Worm (Caenorhabditis elegans): ENCODE data around the gene nhr-38.

DNA sequence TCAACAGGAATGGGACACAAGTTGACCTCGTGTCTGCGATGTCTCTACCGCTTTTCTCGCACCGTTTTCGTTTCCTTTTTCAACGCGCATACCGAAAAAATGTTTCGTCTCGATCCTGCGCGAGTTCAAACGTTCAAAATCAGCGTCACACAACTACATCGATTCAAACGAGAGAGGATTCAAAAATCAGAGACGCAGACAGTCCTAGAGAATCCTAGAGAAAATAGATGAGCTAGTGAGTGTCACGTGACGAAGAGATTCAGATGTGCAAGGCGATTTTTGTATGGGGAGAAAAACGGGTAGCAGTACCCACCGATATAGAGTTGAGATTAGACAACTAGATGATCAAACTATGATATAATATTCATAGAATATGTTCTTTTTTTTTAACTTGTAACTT is 40.0 kb upstream of the nhr-38 start:
- TF ChIP-seq hmbx-1 (tag; optimal IDR thresholded peaks at IDR 0.05) (no peak), hnd-1 (tag; optimal IDR thresholded peaks at IDR 0.05) (no peak), B0310.2 (tag; optimal IDR thresholded peaks at IDR 0.05) (no peak), ama-1 (optimal IDR thresholded peaks at IDR 0.05) (no peak), hmg-4 (GFP tag; optimal IDR thresholded peaks at IDR 0.05) (no peak), ceh-13 (GFP tag; optimal IDR thresholded peaks at IDR 0.05) (no peak), pes-1 (GFP tag; IDR thresholded peaks at IDR 0.05) (no peak), ceh-36 (tag; optimal IDR thresholded peaks at IDR 0.05) (no peak), aly-1 (tag; optimal IDR thresholded peaks at IDR 0.05) (no peak), F13C5.2 (tag; optimal IDR thresholded peaks at IDR 0.05) (no peak), scrt-1 (GFP tag; IDR thresholded peaks at IDR 0.05) (no peak), flt-1 (GFP tag; IDR thresholded peaks at IDR 0.05) (no peak), sea-1 (GFP tag; conservative IDR thresholded peaks at IDR 0.05) (no peak), tbx-11 (GFP tag; IDR thresholded peaks at IDR 0.05) (no peak)

Measured in whole organism, early embryonic.